Worm (Caenorhabditis elegans) whole organism, L4 larva: ENCODE data around the gene R07E3.7.
A peak's percentile ranks its signal among the peaks of the same experiment; 100 is the strongest.

Experiments used
- ama-1 ChIP-seq: fragments of 150-350 bp; optimal IDR thresholded peaks from 2 replicates; lab custom pipeline; 2014; ENCODE audit warnings: inconsistent platforms, mixed read lengths
- ceh-82 ChIP-seq: sonication (generic microtip); optimal IDR thresholded peaks from 2 replicates; lab custom pipeline; 2017; ENCODE audit warnings: missing biosample characterization, missing genetic modification characterization
- ces-1 ChIP-seq: fragments of 150-350 bp; sonication (generic microtip); optimal IDR thresholded peaks from 4 replicates; lab custom pipeline; 2014; ENCODE audit warnings: missing biosample characterization, missing genetic modification reagents, missing genetic modification characterization
- cey-2 ChIP-seq: sonication (generic microtip); optimal IDR thresholded peaks from 3 replicates; lab custom pipeline; 2017; ENCODE audit warnings: missing genetic modification characterization, mild to moderate bottlenecking, missing compliant biosample characterization, antibody characterized with exemption, borderline replicate concordance; ENCODE audit not compliant: insufficient read depth
- daf-16 ChIP-seq, 3 experiments: sonication (generic microtip); optimal IDR thresholded peaks; 2 replicates each; lab custom pipeline; 2016 to 2017; ENCODE audit warnings: missing genetic modification characterization in 3 of 3, missing genetic modification reagents in 3 of 3, mild to moderate bottlenecking in 2 of 3, missing compliant biosample characterization in 2 of 3, missing biosample characterization in 1 of 3, moderate library complexity in 1 of 3
- dve-1 ChIP-seq: sonication (generic microtip); optimal IDR thresholded peaks from 2 replicates; lab custom pipeline; 2017; ENCODE audit warnings: antibody characterized with exemption, mild to moderate bottlenecking, missing genetic modification characterization, missing compliant biosample characterization; ENCODE audit not compliant: insufficient read depth
- lim-7 ChIP-seq: fragments of 200-800 bp; sonication (Bioruptor generic); IDR thresholded peaks from 2 replicates; pipeline ENCODE4 v1.3.6; 2022; ENCODE audit warnings: missing genetic modification characterization, missing compliant biosample characterization
- mdl-1 ChIP-seq, 2 experiments: fragments of 150-350 bp in 1 of 2; sonication (generic microtip) in 1 of 2; optimal IDR thresholded peaks; 2 replicates each; lab custom pipeline; 2014 to 2017; ENCODE audit warnings: missing biosample characterization in 2 of 2, missing genetic modification characterization in 2 of 2
- nhr-10 ChIP-seq: fragments of 150-350 bp; optimal IDR thresholded peaks from 2 replicates; lab custom pipeline; 2014; ENCODE audit warnings: missing biosample characterization, missing genetic modification characterization
- nhr-48 ChIP-seq: sonication (generic microtip); optimal IDR thresholded peaks from 2 replicates; lab custom pipeline; 2016; ENCODE audit warnings: mild to moderate bottlenecking, missing genetic modification characterization, missing compliant biosample characterization
- unc-39 ChIP-seq: sonication (generic microtip); optimal IDR thresholded peaks from 2 replicates; lab custom pipeline; 2017; ENCODE audit warnings: missing biosample characterization, missing genetic modification characterization
- unc-62 ChIP-seq, 3 experiments: fragments of 150-350 bp in 1 of 3; sonication (generic microtip); optimal IDR thresholded peaks in 2 of 3; peaks in 1 of 3; 1 replicate in 1 of 3; 2 replicates in 2 of 3; lab custom pipeline; 2014 to 2017; ENCODE audit warnings: missing biosample characterization in 3 of 3, missing genetic modification characterization in 3 of 3, missing genetic modification reagents in 3 of 3, missing genotype in 1 of 3
- vab-7 ChIP-seq: fragments of 200-800 bp; sonication (Bioruptor generic); IDR thresholded peaks from 2 replicates; pipeline ENCODE4 v1.3.6; 2022; ENCODE audit warnings: missing genetic modification reagents, missing genetic modification characterization, missing compliant biosample characterization

ce11 chrX:10391174-10391573, 35.6 kb upstream of the R07E3.7 start:
- peak; percentile 80 for TF ChIP-seq dve-1 (tag; lab: Kevin White, UChicago)
- no peak for TF ChIP-seq daf-16 (GFP tag; optimal IDR thresholded peaks at IDR 0.05; lab: Kevin White, UChicago)
- no peak for TF ChIP-seq daf-16 (tag; optimal IDR thresholded peaks at IDR 0.05; lab: Kevin White, UChicago)
- no peak for TF ChIP-seq ces-1
- TF ChIP-seq ama-1 = no peak
- no peak for TF ChIP-seq vab-7 (GFP tag; lab: Robert Waterston, UW)
- no peak for TF ChIP-seq ceh-82 (tag; lab: Kevin White, UChicago)
- TF ChIP-seq unc-62 (GFP tag; optimal IDR thresholded peaks at IDR 0.05 in 1 of 2; lab: Kevin White, UChicago) = no peak
- no peak for TF ChIP-seq unc-62 (tag; optimal IDR thresholded peaks at IDR 0.05; lab: Kevin White, UChicago)
- no peak for TF ChIP-seq nhr-48
- no peak for TF ChIP-seq nhr-10 (tag; lab: Kevin White, UChicago)
- TF ChIP-seq unc-39 (tag; lab: Kevin White, UChicago) = no peak
- TF ChIP-seq mdl-1 (tag; optimal IDR thresholded peaks at IDR 0.05; lab: Kevin White, UChicago) = peak in 1 of 2 experiments; percentile 54
- no peak for TF ChIP-seq lim-7 (GFP tag; lab: Robert Waterston, UW)
- no peak for TF ChIP-seq cey-2 (tag; lab: Kevin White, UChicago)
